Worm (Caenorhabditis elegans): Measurements from ENCODE around the gene K02F3.2.

DNA sequence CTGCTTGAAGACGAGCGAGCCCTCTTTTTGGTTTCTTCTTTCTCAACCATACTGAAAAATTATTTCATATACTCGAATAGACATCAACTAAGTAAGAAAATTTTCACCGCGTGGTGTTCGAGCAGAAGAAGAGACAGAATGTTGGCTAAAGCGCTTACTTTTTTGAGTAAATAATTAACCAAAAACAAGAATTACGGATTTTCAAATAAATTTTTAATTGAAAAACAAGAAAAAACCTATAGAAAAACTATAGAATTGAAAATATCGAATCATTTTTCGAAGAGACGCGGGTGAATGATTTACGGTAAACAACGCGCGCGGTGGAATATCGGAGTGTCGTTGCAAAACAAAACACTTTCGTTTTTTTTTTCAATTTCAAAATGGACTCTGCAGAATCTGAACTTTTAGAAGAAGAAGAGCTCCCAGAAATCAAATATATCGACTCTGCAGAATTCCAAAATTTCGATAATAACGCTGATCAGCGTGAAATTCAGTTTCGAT is 8.3 kb downstream of the K02F3.2 start, which contains the start of the genes rnp-5 and tag-51:
- no peak for TF ChIP-seq ama-1 (optimal IDR thresholded peaks at IDR 0.05)
- no peak for TF ChIP-seq sea-1 (GFP tag; conservative IDR thresholded peaks at IDR 0.05)
- TF ChIP-seq ceh-36 (tag; optimal IDR thresholded peaks at IDR 0.05) = no peak
- no peak for TF ChIP-seq B0310.2 (tag; optimal IDR thresholded peaks at IDR 0.05)
- TF ChIP-seq tbx-11 (GFP tag; IDR thresholded peaks at IDR 0.05) = no peak
- no peak for TF ChIP-seq hmg-4 (GFP tag; optimal IDR thresholded peaks at IDR 0.05)
